Worm (Caenorhabditis elegans) whole organism, L1 larva: Measurements from ENCODE around the gene F46G10.4.

ENCODE experiments used
- C04F5.9 ChIP-seq: sonication (generic microtip); optimal IDR thresholded peaks from 2 replicates; lab custom pipeline; 2016; ENCODE audit warnings: missing genetic modification characterization, missing compliant biosample characterization
- C34B4.2 ChIP-seq: sonication (generic microtip); optimal IDR thresholded peaks from 2 replicates; lab custom pipeline; 2017; ENCODE audit warnings: mild to moderate bottlenecking, missing genetic modification characterization, missing compliant biosample characterization
- F16B12.6 ChIP-seq: fragments of 150-350 bp; optimal IDR thresholded peaks from 2 replicates; lab custom pipeline; 2014; ENCODE audit warnings: missing biosample characterization, missing genetic modification characterization
- alr-1 ChIP-seq: fragments of 200-800 bp; sonication (Bioruptor generic); optimal IDR thresholded peaks from 2 replicates; lab custom pipeline; 2018; ENCODE audit warnings: borderline replicate concordance, mild to moderate bottlenecking, missing genetic modification characterization, missing compliant biosample characterization
- ceh-8 ChIP-seq: fragments of 200-800 bp; sonication (Bioruptor generic); optimal IDR thresholded peaks from 2 replicates; lab custom pipeline; 2018; ENCODE audit warnings: mild to moderate bottlenecking, missing genetic modification characterization, moderate library complexity, missing compliant biosample characterization
- ceh-82 ChIP-seq, 3 experiments: fragments of 150-350 bp in 1 of 3; sonication (generic microtip) in 2 of 3; optimal IDR thresholded peaks; 2 replicates each; lab custom pipeline; 2014 to 2017; ENCODE audit warnings: missing biosample characterization in 3 of 3, missing genetic modification characterization in 3 of 3
- dpl-1 ChIP-seq, 3 experiments: fragments of 150-350 bp in 2 of 3; sonication (generic microtip) in 1 of 3; optimal IDR thresholded peaks; 2 replicates each; lab custom pipeline; 2014 to 2017; ENCODE audit warnings: missing biosample characterization in 3 of 3, missing genetic modification characterization in 3 of 3, missing genetic modification reagents in 3 of 3
- dsc-1 ChIP-seq: sonication (generic microtip); optimal IDR thresholded peaks from 2 replicates; lab custom pipeline; 2016; ENCODE audit warnings: mild to moderate bottlenecking, missing genetic modification characterization, missing compliant biosample characterization
- efl-1 ChIP-seq, 4 experiments: fragments of 150-350 bp; optimal IDR thresholded peaks in 3 of 4; peaks in 1 of 4; 1 replicate in 1 of 4; 2 replicates in 3 of 4; lab custom pipeline; 2014; ENCODE audit warnings: missing biosample characterization in 2 of 4, missing genetic modification characterization in 2 of 4, missing genetic modification reagents in 2 of 4
- ets-5 ChIP-seq: fragments of 200-800 bp; sonication (Bioruptor generic); IDR thresholded peaks from 2 replicates; pipeline ENCODE4 v1.3.6; 2022; ENCODE audit warnings: missing genetic modification characterization, missing compliant biosample characterization
- fkh-4 ChIP-seq: sonication (generic microtip); optimal IDR thresholded peaks from 2 replicates; lab custom pipeline; 2016; ENCODE audit warnings: missing compliant biosample characterization, missing genetic modification characterization, borderline replicate concordance
- grh-1 ChIP-seq: fragments of 200-800 bp; sonication (Bioruptor generic); IDR thresholded peaks from 2 replicates; pipeline ENCODE4 v1.3.6; 2022; ENCODE audit warnings: missing genetic modification reagents, missing genetic modification characterization, missing compliant biosample characterization
- hlh-4 ChIP-seq: sonication (generic microtip); optimal IDR thresholded peaks from 2 replicates; lab custom pipeline; 2016; ENCODE audit warnings: mild to moderate bottlenecking, missing genetic modification characterization, missing compliant biosample characterization
- hpl-2 ChIP-seq: fragments of 150-350 bp; optimal IDR thresholded peaks from 2 replicates; lab custom pipeline; 2014; ENCODE audit warnings: missing biosample characterization, missing genetic modification reagents, missing genetic modification characterization
- jun-1 ChIP-seq: fragments of 150-350 bp; optimal IDR thresholded peaks from 2 replicates; lab custom pipeline; 2014; ENCODE audit warnings: missing biosample characterization, missing genetic modification reagents, missing genetic modification characterization
- lin-14 ChIP-seq: fragments of 200-800 bp; sonication (Bioruptor generic); optimal IDR thresholded peaks from 2 replicates; lab custom pipeline; 2018; ENCODE audit warnings: mild to moderate bottlenecking, missing genetic modification characterization, moderate library complexity, missing compliant biosample characterization
- lin-35 ChIP-seq, 2 experiments: fragments of 150-350 bp; optimal IDR thresholded peaks; 2 replicates each; lab custom pipeline; 2014; ENCODE audit warnings: missing biosample characterization in 2 of 2, missing genetic modification characterization in 2 of 2, missing genetic modification reagents in 2 of 2
- lin-39 ChIP-seq: fragments of 150-350 bp; optimal IDR thresholded peaks from 2 replicates; lab custom pipeline; 2014; ENCODE audit warnings: missing biosample characterization, missing genetic modification reagents, missing genetic modification characterization
- lsy-2 ChIP-seq, 2 experiments: fragments of 150-350 bp; optimal IDR thresholded peaks; 2 replicates each; lab custom pipeline; 2014; ENCODE audit warnings: missing biosample characterization in 2 of 2, missing genetic modification characterization in 2 of 2
- mab-9 ChIP-seq: fragments of 200-800 bp; sonication (Bioruptor generic); IDR thresholded peaks from 2 replicates; pipeline ENCODE4 v1.3.6; 2022; ENCODE audit warnings: missing genetic modification reagents, missing genetic modification characterization, missing compliant biosample characterization
- mdl-1 ChIP-seq, 2 experiments: fragments of 150-350 bp; optimal IDR thresholded peaks; 2 replicates each; lab custom pipeline; 2014 to 2017; ENCODE audit warnings: missing biosample characterization in 2 of 2, missing genetic modification characterization in 2 of 2, inconsistent platforms in 1 of 2
- mep-1 ChIP-seq: fragments of 150-350 bp; optimal IDR thresholded peaks from 2 replicates; lab custom pipeline; 2014; ENCODE audit warnings: missing biosample characterization, missing genetic modification characterization
- nhr-11 ChIP-seq: fragments of 150-350 bp; optimal IDR thresholded peaks from 2 replicates; lab custom pipeline; 2014; ENCODE audit warnings: missing biosample characterization, missing genetic modification characterization
- nhr-19 ChIP-seq: fragments of 200-800 bp; sonication (Bioruptor generic); conservative IDR thresholded peaks from 2 replicates; pipeline ENCODE4 v1.3.6; 2022; ENCODE audit warnings: missing genetic modification characterization, missing compliant biosample characterization
- nhr-20 ChIP-seq: sonication (generic microtip); optimal IDR thresholded peaks from 2 replicates; lab custom pipeline; 2016; ENCODE audit warnings: mild to moderate bottlenecking, missing genetic modification characterization, missing compliant biosample characterization
- nhr-28 ChIP-seq: fragments of 150-350 bp; optimal IDR thresholded peaks from 2 replicates; lab custom pipeline; 2014; ENCODE audit warnings: missing biosample characterization, missing genetic modification characterization
- nhr-47 ChIP-seq: sonication (generic microtip); optimal IDR thresholded peaks from 2 replicates; lab custom pipeline; 2016; ENCODE audit warnings: mild to moderate bottlenecking, missing genetic modification characterization, moderate library complexity, missing compliant biosample characterization
- nhr-71 ChIP-seq: sonication (generic microtip); optimal IDR thresholded peaks from 2 replicates; lab custom pipeline; 2016; ENCODE audit warnings: mild to moderate bottlenecking, missing genetic modification characterization, moderate library complexity, missing compliant biosample characterization
- nhr-76 ChIP-seq: sonication (generic microtip); optimal IDR thresholded peaks from 2 replicates; lab custom pipeline; 2017; ENCODE audit warnings: missing biosample characterization, missing genetic modification characterization
- nhr-77 ChIP-seq: fragments of 150-350 bp; optimal IDR thresholded peaks from 2 replicates; lab custom pipeline; 2014; ENCODE audit warnings: missing biosample characterization, missing genetic modification characterization
- nhr-84 ChIP-seq: sonication (generic microtip); optimal IDR thresholded peaks from 2 replicates; lab custom pipeline; 2017; ENCODE audit warnings: missing biosample characterization, missing genetic modification characterization
- nhr-85 ChIP-seq: sonication (generic microtip); peaks from one replicate; lab custom pipeline; 2016; ENCODE audit warnings: missing genetic modification characterization, inconsistent platforms, missing compliant biosample characterization
- pag-3 ChIP-seq: sonication (generic microtip); optimal IDR thresholded peaks from 2 replicates; lab custom pipeline; 2017; ENCODE audit warnings: missing genetic modification characterization, mild to moderate bottlenecking, missing compliant biosample characterization, antibody characterized with exemption, borderline replicate concordance; ENCODE audit not compliant: insufficient read depth
- rnt-1 ChIP-seq: sonication (generic microtip); optimal IDR thresholded peaks from 2 replicates; lab custom pipeline; 2016; ENCODE audit warnings: mild to moderate bottlenecking, missing genetic modification characterization, moderate library complexity, missing compliant biosample characterization
- skn-1 ChIP-seq: fragments of 150-350 bp; optimal IDR thresholded peaks from 2 replicates; lab custom pipeline; 2014; ENCODE audit warnings: missing biosample characterization, missing genetic modification characterization
- snpc-4 ChIP-seq: fragments of 150-350 bp; optimal IDR thresholded peaks from 2 replicates; lab custom pipeline; 2014; ENCODE audit warnings: missing biosample characterization, missing genetic modification characterization
- snu-23 ChIP-seq: sonication (generic microtip); optimal IDR thresholded peaks from 2 replicates; lab custom pipeline; 2016; ENCODE audit warnings: missing genetic modification characterization, missing compliant biosample characterization
- sptf-1 ChIP-seq: fragments of 150-350 bp; optimal IDR thresholded peaks from 2 replicates; lab custom pipeline; 2014; ENCODE audit warnings: missing biosample characterization, missing genetic modification characterization
- sup-37 ChIP-seq: fragments of 200-800 bp; sonication (Bioruptor generic); optimal IDR thresholded peaks from 2 replicates; lab custom pipeline; 2018; ENCODE audit warnings: mild to moderate bottlenecking, missing genetic modification characterization, missing compliant biosample characterization
- swsn-7 ChIP-seq: sonication (generic microtip); optimal IDR thresholded peaks from 2 replicates; lab custom pipeline; 2016; ENCODE audit warnings: missing genetic modification characterization, missing compliant biosample characterization
- tbx-2 ChIP-seq: sonication (generic microtip); optimal IDR thresholded peaks from 2 replicates; lab custom pipeline; 2016; ENCODE audit warnings: missing genetic modification characterization, missing compliant biosample characterization
- tlp-1 ChIP-seq: fragments of 150-350 bp; optimal IDR thresholded peaks from 2 replicates; lab custom pipeline; 2014; ENCODE audit warnings: missing biosample characterization, missing genetic modification characterization
- unc-130 ChIP-seq: fragments of 150-350 bp; optimal IDR thresholded peaks from 2 replicates; lab custom pipeline; 2017; ENCODE audit warnings: missing biosample characterization, missing genetic modification characterization, inconsistent platforms
- vab-15 ChIP-seq: sonication (generic microtip); optimal IDR thresholded peaks from 2 replicates; lab custom pipeline; 2017; ENCODE audit warnings: missing genotype, mild to moderate bottlenecking, missing genetic modification characterization, missing compliant biosample characterization
- xbp-1 ChIP-seq: sonication (generic microtip); optimal IDR thresholded peaks from 2 replicates; lab custom pipeline; 2016; ENCODE audit warnings: missing genetic modification characterization, missing compliant biosample characterization
- ztf-4 ChIP-seq: fragments of 150-350 bp; optimal IDR thresholded peaks from 2 replicates; lab custom pipeline; 2014; ENCODE audit warnings: missing biosample characterization, missing genetic modification characterization

Gene F46G10.4

DNA sequence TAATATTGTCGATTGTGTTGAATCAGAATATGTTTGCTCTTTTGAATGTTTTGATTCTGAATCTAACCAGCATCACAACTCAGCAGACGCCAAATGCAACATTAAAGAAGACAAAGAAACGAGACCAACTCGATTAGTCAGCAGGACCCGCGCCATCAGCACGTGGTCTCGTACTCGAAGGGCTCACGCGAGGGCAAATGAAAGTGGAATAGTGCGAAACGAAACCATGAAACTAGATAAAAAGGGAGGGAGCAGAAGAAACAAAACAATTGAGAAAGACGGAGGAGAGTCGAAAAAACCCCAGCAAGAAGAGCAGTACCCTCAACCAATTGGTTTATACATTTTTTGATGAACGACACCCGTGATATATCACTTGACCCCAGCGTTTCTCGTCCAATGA, 3.2 kb downstream of the F46G10.4 start:
- TF ChIP-seq nhr-76 (tag; lab: Kevin White, UChicago): no peak
- no peak for TF ChIP-seq sptf-1 (tag; lab: Kevin White, UChicago)
- no peak for TF ChIP-seq ceh-8
- TF ChIP-seq swsn-7 (tag; lab: Kevin White, UChicago): no peak
- TF ChIP-seq nhr-77 (tag; lab: Kevin White, UChicago): no peak
- TF ChIP-seq mep-1 (tag; lab: Kevin White, UChicago): no peak
- TF ChIP-seq ztf-4: no peak
- no peak for TF ChIP-seq snpc-4 (tag; lab: Kevin White, UChicago)
- peak; percentile 84 for TF ChIP-seq nhr-71 (tag; lab: Kevin White, UChicago)
- TF ChIP-seq lin-39: no peak
- no peak for TF ChIP-seq hlh-4 (tag; lab: Kevin White, UChicago)
- TF ChIP-seq lin-14: peak; percentile 85
- peak; percentile 47 for TF ChIP-seq tbx-2 (tag; lab: Kevin White, UChicago)
- TF ChIP-seq nhr-28 (tag; lab: Kevin White, UChicago): no peak
- TF ChIP-seq hpl-2: no peak
- TF ChIP-seq mab-9 (GFP tag; lab: Robert Waterston, UW): peak; percentile 20; the same call in 1 of the 2 replicates
- TF ChIP-seq skn-1 (tag; lab: Kevin White, UChicago): no peak
- TF ChIP-seq ceh-82 (tag; optimal IDR thresholded peaks at IDR 0.05; lab: Kevin White, UChicago): peak in 1 of 3 experiments; percentile 27
- TF ChIP-seq nhr-85 (tag; lab: Kevin White, UChicago): no peak
- no peak for TF ChIP-seq F16B12.6 (tag; lab: Kevin White, UChicago)
- TF ChIP-seq nhr-20 (tag; lab: Kevin White, UChicago): peak; percentile 50
- no peak for TF ChIP-seq nhr-84 (tag; lab: Kevin White, UChicago)
- TF ChIP-seq fkh-4 (tag; lab: Kevin White, UChicago): no peak
- peak in 1 of 2 experiments; percentile 70 for TF ChIP-seq mdl-1 (tag; optimal IDR thresholded peaks at IDR 0.05; lab: Kevin White, UChicago)
- no peak for TF ChIP-seq jun-1 (tag; lab: Kevin White, UChicago)
- TF ChIP-seq lsy-2 (tag; optimal IDR thresholded peaks at IDR 0.05; lab: Kevin White, UChicago): peak in 1 of 2 experiments; percentile 50
- TF ChIP-seq C34B4.2 (tag; lab: Kevin White, UChicago): no peak
- TF ChIP-seq tlp-1: no peak
- TF ChIP-seq rnt-1: peak; percentile 70
- TF ChIP-seq alr-1 (tag; lab: Kevin White, UChicago): no peak
- no peak for TF ChIP-seq lin-35 (GFP tag; optimal IDR thresholded peaks at IDR 0.05; lab: Kevin White, UChicago)
- TF ChIP-seq sup-37 (GFP tag; lab: Kevin White, UChicago): no peak
- TF ChIP-seq nhr-11 (tag; lab: Kevin White, UChicago): no peak
- TF ChIP-seq pag-3: no peak
- TF ChIP-seq C04F5.9 (tag; lab: Kevin White, UChicago): no peak
- peak; percentile 40 for TF ChIP-seq dsc-1 (tag; lab: Kevin White, UChicago)
- TF ChIP-seq grh-1 (GFP tag; lab: Robert Waterston, UW): no peak
- peak; percentile 59 for TF ChIP-seq snu-23 (GFP tag; lab: Kevin White, UChicago)
- no peak for TF ChIP-seq dpl-1 (GFP tag; optimal IDR thresholded peaks at IDR 0.05; lab: Kevin White, UChicago)
- TF ChIP-seq efl-1 (optimal IDR thresholded peaks at IDR 0.05; lab: Kevin White, UChicago): peak in 1 of 2 experiments; percentile 0
- peak in 1 of 2 experiments; percentile 19 for TF ChIP-seq efl-1 (GFP tag; optimal IDR thresholded peaks at IDR 0.05 in 1 of 2; lab: Kevin White, UChicago)
- TF ChIP-seq ets-5 (GFP tag; lab: Robert Waterston, UW): no peak
- TF ChIP-seq xbp-1 (tag; lab: Kevin White, UChicago): no peak
- TF ChIP-seq nhr-19 (GFP tag; lab: Robert Waterston, UW): peak; percentile 54
- TF ChIP-seq unc-130 (tag; lab: Kevin White, UChicago): peak; percentile 35
- peak; percentile 5 for TF ChIP-seq nhr-47 (tag; lab: Kevin White, UChicago)
- peak; percentile 43 for TF ChIP-seq vab-15
